Fruit fly (Drosophila melanogaster) whole organism, wandering third instar larva: ENCODE data around the gene Tpc1.

Source experiments
- Abd-B ChIP-seq: fragments of >200 bp; optimal IDR thresholded peaks from 2 replicates; lab custom pipeline; 2017; ENCODE audit warnings: missing biosample characterization, missing genetic modification characterization
- CG32264 ChIP-seq: fragments of 200-800 bp; sonication (Bioruptor generic); optimal IDR thresholded peaks from 2 replicates; lab custom pipeline; 2016; ENCODE audit warnings: missing biosample characterization, missing genetic modification characterization
- CG9705 ChIP-seq: fragments of 200-800 bp; sonication (Bioruptor generic); optimal IDR thresholded peaks from 2 replicates; lab custom pipeline; 2018; ENCODE audit warnings: missing biosample characterization, mild to moderate bottlenecking, missing genetic modification characterization
- CrebA ChIP-seq: fragments of 200-800 bp; sonication (Bioruptor generic); optimal IDR thresholded peaks from 2 replicates; lab custom pipeline; 2016; ENCODE audit warnings: missing biosample characterization, mild to moderate bottlenecking, missing genetic modification characterization, borderline replicate concordance
- Dfd ChIP-seq: fragments of >200 bp; optimal IDR thresholded peaks from 2 replicates; lab custom pipeline; 2017; ENCODE audit warnings: missing biosample characterization, missing genetic modification characterization
- Dif ChIP-seq: fragments of 200-275, 200-300 bp; sonication (Bioruptor generic); optimal IDR thresholded peaks from 2 replicates; lab custom pipeline; 2018; ENCODE audit warnings: missing biosample characterization, missing genetic modification characterization; ENCODE audit not compliant: partially characterized antibody
- GATAd ChIP-seq: sonication (Bioruptor generic); optimal IDR thresholded peaks from 2 replicates; lab custom pipeline; 2016; ENCODE audit warnings: missing biosample characterization, missing genetic modification characterization
- HLH106 ChIP-seq: fragments of 200-800 bp; optimal IDR thresholded peaks from 3 replicates; lab custom pipeline; 2019; ENCODE audit warnings: missing biosample characterization, mild to moderate bottlenecking, missing genetic modification characterization, moderate library complexity
- Hnf4 ChIP-seq: fragments of 200-800 bp; sonication (Bioruptor generic); optimal IDR thresholded peaks from 2 replicates; lab custom pipeline; 2016; ENCODE audit warnings: missing biosample characterization, mild to moderate bottlenecking, missing genetic modification characterization
- Hr78 ChIP-seq: fragments of >200 bp; optimal IDR thresholded peaks from 2 replicates; lab custom pipeline; 2017; ENCODE audit warnings: missing biosample characterization, missing genetic modification characterization
- Hr83 ChIP-seq: fragments of 200-300 bp; sonication (Bioruptor generic); optimal IDR thresholded peaks from 2 replicates; lab custom pipeline; 2016; ENCODE audit warnings: missing biosample characterization, mild to moderate bottlenecking, missing genetic modification characterization, moderate library complexity; ENCODE audit not compliant: poor library complexity, severe bottlenecking
- Jra ChIP-seq: sonication (Bioruptor generic); optimal IDR thresholded peaks from 2 replicates; lab custom pipeline; 2016; ENCODE audit warnings: missing biosample characterization, missing genetic modification characterization
- Mio ChIP-seq: sonication (Bioruptor generic); optimal IDR thresholded peaks from 2 replicates; lab custom pipeline; 2016; ENCODE audit warnings: missing biosample characterization, missing genetic modification characterization
- Myc ChIP-seq: fragments of >200 bp; optimal IDR thresholded peaks from 2 replicates; lab custom pipeline; 2017
- N ChIP-seq: fragments of >200 bp; optimal IDR thresholded peaks from 2 replicates; lab custom pipeline; 2018; ENCODE audit warnings: missing biosample characterization, missing external identifiers, missing genetic modification characterization
- OdsH ChIP-seq: fragments of 200-800 bp; sonication (Bioruptor generic); optimal IDR thresholded peaks from 2 replicates; lab custom pipeline; 2016; ENCODE audit warnings: missing biosample characterization, mild to moderate bottlenecking, missing genetic modification characterization
- Rel ChIP-seq, 2 experiments: fragments of 200-800 bp; sonication (Bioruptor generic) in 1 of 2; optimal IDR thresholded peaks; 2 replicates in 1 of 2; 3 replicates in 1 of 2; lab custom pipeline; 2016 to 2019; ENCODE audit warnings: mild to moderate bottlenecking in 2 of 2, missing biosample characterization in 2 of 2, missing genetic modification characterization in 2 of 2, moderate library complexity in 1 of 2
- Sp1 ChIP-seq: fragments of 200-800 bp; sonication (Bioruptor generic); optimal IDR thresholded peaks from 3 replicates; lab custom pipeline; 2019; ENCODE audit warnings: missing biosample characterization, mild to moderate bottlenecking, missing genetic modification characterization, moderate library complexity
- Vsx2 ChIP-seq: fragments of 200-300, 225-300 bp; sonication (Bioruptor generic); optimal IDR thresholded peaks from 2 replicates; lab custom pipeline; 2018; ENCODE audit warnings: missing biosample characterization, missing genetic modification characterization; ENCODE audit not compliant: partially characterized antibody
- br ChIP-seq: fragments of 200-800 bp; sonication (Bioruptor generic); optimal IDR thresholded peaks from 2 replicates; lab custom pipeline; 2016; ENCODE audit warnings: missing biosample characterization, missing genetic modification characterization
- brk ChIP-seq: fragments of 200-800 bp; sonication (Bioruptor generic); optimal IDR thresholded peaks from 2 replicates; lab custom pipeline; 2016; ENCODE audit warnings: missing biosample characterization, mild to moderate bottlenecking, missing genetic modification characterization
- dl ChIP-seq, 2 experiments: fragments of 175-275, 200-275 bp in 1 of 2; fragments of 200-275 bp in 1 of 2; sonication (Bioruptor generic); optimal IDR thresholded peaks; lab custom pipeline; 2018; ENCODE audit warnings: mild to moderate bottlenecking in 2 of 2, missing biosample characterization in 2 of 2, missing genetic modification characterization in 2 of 2, moderate library complexity in 2 of 2; ENCODE audit not compliant: partially characterized antibody in 2 of 2, insufficient read depth in 1 of 2
- dmrt93B ChIP-seq: fragments of 200-800 bp; sonication (Bioruptor generic); optimal IDR thresholded peaks from 2 replicates; lab custom pipeline; 2018; ENCODE audit warnings: missing biosample characterization, mild to moderate bottlenecking, missing genetic modification characterization
- dsf ChIP-seq: sonication (Bioruptor generic); optimal IDR thresholded peaks from 2 replicates; lab custom pipeline; 2016; ENCODE audit warnings: missing biosample characterization, missing genetic modification characterization, borderline replicate concordance
- ey ChIP-seq: fragments of 200-800 bp; sonication (Bioruptor generic); optimal IDR thresholded peaks from 2 replicates; lab custom pipeline; 2016; ENCODE audit warnings: missing biosample characterization, missing genetic modification characterization
- foxo ChIP-seq, 2 experiments: fragments of 200-800 bp; sonication (Bioruptor generic); optimal IDR thresholded peaks; 2 replicates in 1 of 2; 3 replicates in 1 of 2; lab custom pipeline; 2016 to 2017; ENCODE audit warnings: missing biosample characterization in 2 of 2, missing genetic modification characterization in 2 of 2
- fru ChIP-seq: fragments of 200-800 bp; sonication (Bioruptor generic); optimal IDR thresholded peaks from 3 replicates; lab custom pipeline; 2016; ENCODE audit warnings: missing biosample characterization, mild to moderate bottlenecking, missing genetic modification characterization
- h ChIP-seq: fragments of 200-800 bp; sonication (Bioruptor generic); optimal IDR thresholded peaks from 3 replicates; lab custom pipeline; 2016; ENCODE audit warnings: missing biosample characterization, mild to moderate bottlenecking, missing genetic modification characterization
- jim ChIP-seq: fragments of 175-275, 200-325 bp; sonication (Bioruptor generic); optimal IDR thresholded peaks from 2 replicates; lab custom pipeline; 2016; ENCODE audit warnings: missing biosample characterization, mild to moderate bottlenecking, missing genetic modification characterization
- lola ChIP-seq: fragments of >200 bp; optimal IDR thresholded peaks from 2 replicates; lab custom pipeline; 2017; ENCODE audit warnings: missing biosample characterization, missing genetic modification characterization
- pan ChIP-seq: fragments of >200 bp; optimal IDR thresholded peaks from 2 replicates; lab custom pipeline; 2017
- psq ChIP-seq: fragments of 200-800 bp; sonication (Bioruptor generic); optimal IDR thresholded peaks from 3 replicates; lab custom pipeline; 2017; ENCODE audit warnings: missing biosample characterization, mild to moderate bottlenecking, missing genetic modification characterization, moderate library complexity
- rgr ChIP-seq: fragments of 200-800 bp; sonication (Bioruptor generic); optimal IDR thresholded peaks from 3 replicates; lab custom pipeline; 2016; ENCODE audit warnings: missing biosample characterization, mild to moderate bottlenecking, missing genetic modification characterization
- sage ChIP-seq: fragments of 200-800 bp; sonication (Bioruptor generic); optimal IDR thresholded peaks from 2 replicates; lab custom pipeline; 2016; ENCODE audit warnings: missing biosample characterization, mild to moderate bottlenecking, missing genetic modification characterization
- sv ChIP-seq: fragments of 200-800 bp; sonication (Bioruptor generic); optimal IDR thresholded peaks from 3 replicates; lab custom pipeline; 2016; ENCODE audit warnings: missing biosample characterization, missing genetic modification characterization
- tai ChIP-seq: sonication (Bioruptor generic); optimal IDR thresholded peaks from 2 replicates; lab custom pipeline; 2016; ENCODE audit warnings: missing biosample characterization, missing genetic modification characterization
- usp ChIP-seq: fragments of >200 bp; optimal IDR thresholded peaks from 2 replicates; lab custom pipeline; 2017; ENCODE audit warnings: missing biosample characterization, missing genetic modification characterization
- woc ChIP-seq: sonication (Bioruptor generic); optimal IDR thresholded peaks from 2 replicates; lab custom pipeline; 2016; ENCODE audit warnings: missing biosample characterization, mild to moderate bottlenecking, missing genetic modification characterization

Gene Tpc1

dm6 chr3R:10877808-10878207 lies 4.2 kb downstream of the Tpc1 start:
- TF ChIP-seq dl (GFP tag; optimal IDR thresholded peaks at IDR 0.05; lab: Kevin White, UChicago; ENCODE audit: insufficient read depth in 1 of 2, partially characterized antibody in 2 of 2), result no peak
- no peak for TF ChIP-seq fru
- no peak for TF ChIP-seq OdsH
- no peak for TF ChIP-seq CrebA (GFP tag; lab: Kevin White, UChicago)
- TF ChIP-seq Jra (GFP tag; lab: Kevin White, UChicago), result no peak
- no peak for TF ChIP-seq rgr (GFP tag; lab: Kevin White, UChicago)
- TF ChIP-seq psq (GFP tag; lab: Kevin White, UChicago), result no peak
- no peak for TF ChIP-seq GATAd
- TF ChIP-seq Dif (GFP tag; lab: Kevin White, UChicago), result no peak
- no peak for TF ChIP-seq Hr78 (GFP tag; lab: Kevin White, UChicago)
- no peak for TF ChIP-seq usp (GFP tag; lab: Kevin White, UChicago)
- TF ChIP-seq dmrt93B (GFP tag; lab: Kevin White, UChicago), result no peak

- TF ChIP-seq fru (peak; percentile 70), dl (GFP tag; optimal IDR thresholded peaks at IDR 0.05; lab: Kevin White, UChicago; ENCODE audit: insufficient read depth in 1 of 2, partially characterized antibody in 2 of 2) (no peak), Mio (GFP tag; lab: Kevin White, UChicago) (peak; percentile 7), dsf (no peak), lola (GFP tag; lab: Kevin White, UChicago) (no peak), pan (no peak), CG9705 (GFP tag; lab: Kevin White, UChicago) (peak; percentile 65), sage (GFP tag; lab: Kevin White, UChicago) (peak; percentile 64), rgr (GFP tag; lab: Kevin White, UChicago) (peak; percentile 88), N (GFP tag; lab: Kevin White, UChicago) (no peak), Jra (GFP tag; lab: Kevin White, UChicago) (peak; percentile 23), CrebA (GFP tag; lab: Kevin White, UChicago) (no peak), Rel (GFP tag; optimal IDR thresholded peaks at IDR 0.05; lab: Kevin White, UChicago) (peak; percentile 58), Rel (tag; optimal IDR thresholded peaks at IDR 0.05; lab: Kevin White, UChicago) (peak; percentile 74), Myc (lab: Kevin White, UChicago) (no peak), Vsx2 (GFP tag; lab: Kevin White, UChicago) (no peak), Dfd (GFP tag; lab: Kevin White, UChicago) (no peak), Hr78 (GFP tag; lab: Kevin White, UChicago) (no peak), br (GFP tag; lab: Kevin White, UChicago) (peak; percentile 72), jim (GFP tag; lab: Kevin White, UChicago) (no peak), Abd-B (GFP tag; lab: Kevin White, UChicago) (no peak), tai (GFP tag; lab: Kevin White, UChicago) (no peak), h (peak; percentile 85), HLH106 (tag; lab: Kevin White, UChicago) (peak; percentile 86), psq (GFP tag; lab: Kevin White, UChicago) (peak; percentile 83), dmrt93B (GFP tag; lab: Kevin White, UChicago) (peak; percentile 51), sv (GFP tag; lab: Kevin White, UChicago) (no peak), Sp1 (peak; percentile 91), ey (GFP tag; lab: Kevin White, UChicago) (peak; percentile 55), GATAd (peak; percentile 36), Dif (GFP tag; lab: Kevin White, UChicago) (no peak), Hnf4 (GFP tag; lab: Kevin White, UChicago) (peak; percentile 65), usp (GFP tag; lab: Kevin White, UChicago) (no peak), Hr83 (peak; percentile 98), CG32264 (GFP tag; lab: Kevin White, UChicago) (peak; percentile 17), woc (peak; percentile 46), brk (peak; percentile 67), foxo (GFP tag; optimal IDR thresholded peaks at IDR 0.05; lab: Kevin White, UChicago) (peak in 1 of 2 experiments; percentile 87), OdsH (peak; percentile 86)
Measured at dm6 chr3R:10875515-10876434, 6.2 kb downstream of the Tpc1 start, which contains the start of gene Sodh2. TSS of gene Sodh2 (plus strand) at chr3R:10876384.
